Worm (Caenorhabditis elegans): ENCODE results near the gene C01G6.9.

DNA sequence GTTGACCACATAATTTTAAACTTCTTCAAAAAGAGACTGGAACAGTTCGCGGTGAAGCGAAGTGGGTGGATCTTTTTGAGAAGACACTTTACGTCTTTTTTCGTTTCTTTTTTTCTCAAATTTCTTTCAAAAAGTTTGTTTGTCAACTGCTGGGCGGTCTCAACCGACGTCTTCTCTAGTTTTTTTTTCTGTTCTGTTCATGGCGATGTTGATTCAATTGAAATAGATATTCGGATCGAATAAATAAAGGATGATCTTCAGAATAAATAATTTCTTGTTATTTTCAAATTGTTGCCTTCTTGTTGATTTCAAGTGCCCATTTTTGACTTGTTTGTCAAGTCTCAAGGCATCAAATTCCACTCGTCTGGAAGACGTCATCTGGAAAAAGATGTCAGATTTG lies 45.2 kb downstream of the C01G6.9 start, which contains the start of gene T26C5.4:
- TF ChIP-seq lsy-2 (tag; optimal IDR thresholded peaks at IDR 0.05) (no peak), Y5F2A.4 (GFP tag; optimal IDR thresholded peaks at IDR 0.05) (no peak), lir-3 (tag; optimal IDR thresholded peaks at IDR 0.05) (no peak), Y105C5A.15 (GFP tag; IDR thresholded peaks at IDR 0.05) (no peak), nhr-76 (tag; optimal IDR thresholded peaks at IDR 0.05) (no peak), snpc-4 (tag; optimal IDR thresholded peaks at IDR 0.05) (no peak), nhr-10 (tag; optimal IDR thresholded peaks at IDR 0.05) (no peak), hmg-1.1 (GFP tag; IDR thresholded peaks at IDR 0.05) (no peak), aly-2 (tag; optimal IDR thresholded peaks at IDR 0.05) (no peak), nhr-42 (GFP tag; IDR thresholded peaks at IDR 0.05) (no peak), fkh-10 (GFP tag; optimal IDR thresholded peaks at IDR 0.05) (no peak), cey-2 (tag; optimal IDR thresholded peaks at IDR 0.05; ENCODE audit: borderline replicate concordance, insufficient read depth) (no peak), R02D3.7 (tag; optimal IDR thresholded peaks at IDR 0.05) (no peak)
